Fruit fly (Drosophila melanogaster) whole organism, embryonic: ENCODE data around the gene dgt6.

Experiments
- Adf1 ChIP-seq: fragments of 200-800 bp; sonication (Bioruptor generic); IDR thresholded peaks from 2 replicates; pipeline ENCODE4 v1.3.6; 2022; ENCODE audit warnings: missing biosample characterization, missing genetic modification characterization
- Bdp1 ChIP-seq: fragments of 200-800 bp; sonication (Bioruptor generic); optimal IDR thresholded peaks from 3 replicates; lab custom pipeline; 2016; ENCODE audit warnings: missing biosample characterization, missing genetic modification characterization
- Bgb ChIP-seq: fragments of 200-800 bp; sonication (Bioruptor generic); IDR thresholded peaks from 2 replicates; pipeline ENCODE4 v1.3.6; 2022; ENCODE audit warnings: missing biosample characterization, missing genetic modification characterization; ENCODE audit not compliant: partially characterized antibody
- CG11093 ChIP-seq: fragments of 200-800 bp; sonication (Bioruptor generic); IDR thresholded peaks from 3 replicates; pipeline ENCODE4 v1.3.6; 2022; ENCODE audit warnings: missing biosample characterization, missing genetic modification characterization
- CG12391 ChIP-seq: fragments of 200-800 bp; sonication (Bioruptor generic); optimal IDR thresholded peaks from 3 replicates; lab custom pipeline; 2018; ENCODE audit warnings: missing biosample characterization, mild to moderate bottlenecking, missing genetic modification characterization, moderate library complexity
- CG13287 ChIP-seq: fragments of 200-800 bp; sonication (Bioruptor generic); IDR thresholded peaks from 2 replicates; pipeline ENCODE4 v1.3.6; 2022; ENCODE audit warnings: missing biosample characterization, missing genetic modification characterization; ENCODE audit not compliant: partially characterized antibody
- CG13775 ChIP-seq: fragments of 200-800 bp; sonication (Bioruptor generic); optimal IDR thresholded peaks from 3 replicates; lab custom pipeline; 2017; ENCODE audit warnings: missing biosample characterization, mild to moderate bottlenecking, missing genetic modification characterization
- CG14014 ChIP-seq: fragments of 200-800 bp; sonication (Bioruptor generic); IDR thresholded peaks from 2 replicates; pipeline ENCODE4 v1.3.6; 2022; ENCODE audit warnings: missing biosample characterization, missing genetic modification characterization
- CG14965 ChIP-seq: fragments of 200-800 bp; sonication (Bioruptor generic); optimal IDR thresholded peaks from 2 replicates; lab custom pipeline; 2016; ENCODE audit warnings: missing biosample characterization, missing genetic modification characterization, borderline replicate concordance
- CG15479 ChIP-seq: fragments of 200-800 bp; sonication (Bioruptor generic); optimal IDR thresholded peaks from 3 replicates; lab custom pipeline; 2019; ENCODE audit warnings: missing biosample characterization, mild to moderate bottlenecking, missing genetic modification characterization, moderate library complexity
- CG18764 ChIP-seq: fragments of 200-800 bp; sonication (Bioruptor generic); optimal IDR thresholded peaks from 3 replicates; lab custom pipeline; 2016; ENCODE audit warnings: missing biosample characterization, missing genetic modification characterization
- CG2120 ChIP-seq: fragments of 200-800 bp; sonication (Bioruptor generic); optimal IDR thresholded peaks from 3 replicates; lab custom pipeline; 2016; ENCODE audit warnings: missing biosample characterization, missing genetic modification characterization
- CG2712 ChIP-seq: fragments of 200-800 bp; optimal IDR thresholded peaks from 3 replicates; lab custom pipeline; 2019; ENCODE audit warnings: missing biosample characterization, mild to moderate bottlenecking, missing genetic modification characterization, moderate library complexity
- CG30403 ChIP-seq: fragments of 200-800 bp; sonication (Bioruptor generic); optimal IDR thresholded peaks from 3 replicates; lab custom pipeline; 2016; ENCODE audit warnings: missing biosample characterization, missing genetic modification characterization
- CG3407 ChIP-seq: fragments of 200-800 bp; sonication (Bioruptor generic); optimal IDR thresholded peaks from 2 replicates; lab custom pipeline; 2018; ENCODE audit warnings: missing biosample characterization, mild to moderate bottlenecking, missing genetic modification characterization
- CG34422 ChIP-seq: fragments of 200-800 bp; sonication (Bioruptor generic); IDR thresholded peaks from 3 replicates; pipeline ENCODE4 v1.3.6; 2022; ENCODE audit warnings: missing biosample characterization, missing genetic modification characterization
- CG5245 ChIP-seq: fragments of 200-800 bp; sonication (Bioruptor generic); optimal IDR thresholded peaks from 3 replicates; lab custom pipeline; 2016; ENCODE audit warnings: missing biosample characterization, missing genetic modification characterization
- CG5953 ChIP-seq: fragments of 200-800 bp; sonication (Bioruptor generic); IDR thresholded peaks from 2 replicates; pipeline ENCODE4 v1.3.6; 2022; ENCODE audit warnings: missing biosample characterization, missing genetic modification characterization
- CG6791 ChIP-seq: fragments of 200-800 bp; sonication (Bioruptor generic); IDR thresholded peaks from 3 replicates; pipeline ENCODE4 v1.3.6; 2022; ENCODE audit warnings: missing biosample characterization, missing genetic modification characterization; ENCODE audit not compliant: partially characterized antibody
- CG7928 ChIP-seq: fragments of 200-800 bp; sonication (Bioruptor generic); optimal IDR thresholded peaks from 2 replicates; lab custom pipeline; 2017; ENCODE audit warnings: missing biosample characterization, mild to moderate bottlenecking, missing genetic modification characterization
- CG7963 ChIP-seq: fragments of 200-800 bp; sonication (Bioruptor generic); IDR thresholded peaks from 3 replicates; pipeline ENCODE4 v1.3.6; 2022; ENCODE audit warnings: missing biosample characterization, missing genetic modification characterization; ENCODE audit not compliant: partially characterized antibody
- CG8478 ChIP-seq: fragments of >200 bp; optimal IDR thresholded peaks from 2 replicates; lab custom pipeline; 2018
- CG9797 ChIP-seq: fragments of 200-800 bp; sonication (Bioruptor generic); optimal IDR thresholded peaks from 3 replicates; lab custom pipeline; 2018; ENCODE audit warnings: missing biosample characterization, mild to moderate bottlenecking, missing genetic modification characterization
- Dad ChIP-seq: fragments of 200-800 bp; sonication (Bioruptor generic); optimal IDR thresholded peaks from 3 replicates; lab custom pipeline; 2016; ENCODE audit warnings: missing biosample characterization, missing genetic modification characterization
- ERR ChIP-seq: fragments of 200-800 bp; sonication (Bioruptor generic); optimal IDR thresholded peaks from 2 replicates; lab custom pipeline; 2016; ENCODE audit warnings: missing biosample characterization, missing genetic modification characterization
- Elba2 ChIP-seq: fragments of 200-800 bp; sonication (Bioruptor generic); optimal IDR thresholded peaks from 3 replicates; lab custom pipeline; 2016; ENCODE audit warnings: missing biosample characterization, missing genetic modification characterization
- Hand ChIP-seq: fragments of 200-800 bp; sonication (Bioruptor generic); optimal IDR thresholded peaks from 2 replicates; lab custom pipeline; 2017; ENCODE audit warnings: mild to moderate bottlenecking, missing biosample characterization, missing genetic modification reagents, missing genetic modification characterization
- Hsf ChIP-seq: fragments of 200-800 bp; sonication (Bioruptor generic); optimal IDR thresholded peaks from 3 replicates; lab custom pipeline; 2016; ENCODE audit warnings: missing biosample characterization, missing genetic modification characterization
- MBD-R2 ChIP-seq: fragments of 200-800 bp; sonication (Bioruptor generic); IDR thresholded peaks from 2 replicates; pipeline ENCODE4 v1.3.6; 2022; ENCODE audit warnings: missing biosample characterization, missing genetic modification characterization
- Max ChIP-seq: fragments of 200-800 bp; sonication (Bioruptor generic); optimal IDR thresholded peaks from 2 replicates; lab custom pipeline; 2016; ENCODE audit warnings: missing biosample characterization, mild to moderate bottlenecking, missing genetic modification characterization
- Pdp1 ChIP-seq, 2 experiments: fragments of 200-800 bp; sonication (Bioruptor generic); optimal IDR thresholded peaks; 3 replicates each; lab custom pipeline; 2016; ENCODE audit warnings: missing biosample characterization in 2 of 2, missing genetic modification characterization in 2 of 2, mild to moderate bottlenecking in 1 of 2, moderate library complexity in 1 of 2
- Side ChIP-seq: fragments of 200-800 bp; sonication (Bioruptor generic); optimal IDR thresholded peaks from 2 replicates; lab custom pipeline; 2016; ENCODE audit warnings: missing biosample characterization, missing genetic modification characterization
- ato ChIP-seq: fragments of 200-800 bp; sonication (Bioruptor generic); IDR thresholded peaks from 2 replicates; pipeline ENCODE4 v1.3.6; 2022; ENCODE audit warnings: missing biosample characterization, missing genetic modification characterization; ENCODE audit not compliant: partially characterized antibody
- bcd ChIP-seq: fragments of 200-800 bp; sonication (Bioruptor generic); optimal IDR thresholded peaks from 2 replicates; lab custom pipeline; 2017; ENCODE audit warnings: missing biosample characterization, mild to moderate bottlenecking, missing genetic modification characterization
- dimm ChIP-seq: fragments of 200-800 bp; sonication (Bioruptor generic); IDR thresholded peaks from 2 replicates; pipeline ENCODE4 v1.3.6; 2022; ENCODE audit warnings: missing biosample characterization, missing genetic modification characterization
- fd3F ChIP-seq: fragments of 200-800 bp; sonication (Bioruptor generic); optimal IDR thresholded peaks from 2 replicates; lab custom pipeline; 2018; ENCODE audit warnings: missing biosample characterization, mild to moderate bottlenecking, missing genetic modification characterization, moderate library complexity
- gfzf ChIP-seq: fragments of 200-800 bp; sonication (Bioruptor generic); optimal IDR thresholded peaks from 2 replicates; lab custom pipeline; 2016; ENCODE audit warnings: missing biosample characterization, mild to moderate bottlenecking, missing genetic modification characterization, moderate library complexity
- ind ChIP-seq: fragments of 200-800 bp; sonication (Bioruptor generic); optimal IDR thresholded peaks from 3 replicates; lab custom pipeline; 2016; ENCODE audit warnings: missing biosample characterization, missing genetic modification characterization
- lilli ChIP-seq: fragments of 200-800 bp; sonication (Bioruptor generic); optimal IDR thresholded peaks from 3 replicates; lab custom pipeline; 2016; ENCODE audit warnings: missing biosample characterization, missing genetic modification characterization
- p53 ChIP-seq: fragments of 200-800 bp; sonication (Bioruptor generic); optimal IDR thresholded peaks from 2 replicates; lab custom pipeline; 2016; ENCODE audit warnings: missing biosample characterization, missing genetic modification characterization
- pho ChIP-seq: fragments of 200-800 bp; sonication (Bioruptor generic); optimal IDR thresholded peaks from 2 replicates; lab custom pipeline; 2016; ENCODE audit warnings: missing biosample characterization, missing genetic modification characterization
- phol ChIP-seq: fragments of 200-800 bp; sonication (Bioruptor generic); optimal IDR thresholded peaks from 3 replicates; lab custom pipeline; 2018; ENCODE audit warnings: missing biosample characterization, mild to moderate bottlenecking, missing genetic modification characterization, moderate library complexity
- prd ChIP-seq, 3 experiments: fragments of >200 bp in 2 of 3; fragments of 200-800 bp in 1 of 3; sonication (Bioruptor generic) in 1 of 3; optimal IDR thresholded peaks in 2 of 3; IDR thresholded peaks in 1 of 3; 2 replicates in 2 of 3; 3 replicates in 1 of 3; pipeline versions ENCODE4 v1.3.6 to Lab custom; 2017 to 2022; ENCODE audit warnings: missing biosample characterization in 1 of 3, missing genetic modification characterization in 1 of 3
- run ChIP-seq: fragments of 200-800 bp; sonication (Bioruptor generic); optimal IDR thresholded peaks from 3 replicates; lab custom pipeline; 2018; ENCODE audit warnings: missing biosample characterization, mild to moderate bottlenecking, missing genetic modification characterization
- sna ChIP-seq: fragments of 200-800 bp; sonication (Bioruptor generic); IDR thresholded peaks from 2 replicates; pipeline ENCODE4 v1.3.6; 2022; ENCODE audit warnings: missing biosample characterization, missing genetic modification characterization; ENCODE audit not compliant: partially characterized antibody
- tin ChIP-seq: fragments of 200-800 bp; sonication (Bioruptor generic); optimal IDR thresholded peaks from 3 replicates; lab custom pipeline; 2016; ENCODE audit warnings: missing biosample characterization, missing genetic modification characterization
- ttk ChIP-seq: fragments of 200-800 bp; sonication (Bioruptor generic); IDR thresholded peaks from 2 replicates; pipeline ENCODE4 v2.1.2; 2022; ENCODE audit warnings: missing biosample characterization, missing genetic modification characterization
- unc-4 ChIP-seq: fragments of 200-800 bp; sonication (Bioruptor generic); IDR thresholded peaks from 2 replicates; pipeline ENCODE4 v1.3.6; 2022; ENCODE audit warnings: missing biosample characterization, missing genetic modification characterization; ENCODE audit not compliant: partially characterized antibody
- unpg ChIP-seq: fragments of 200-800 bp; sonication (Bioruptor generic); optimal IDR thresholded peaks from 3 replicates; lab custom pipeline; 2018; ENCODE audit warnings: missing biosample characterization, mild to moderate bottlenecking, missing genetic modification characterization, moderate library complexity
- vfl ChIP-seq: fragments of 200-800 bp; sonication (Bioruptor generic); optimal IDR thresholded peaks from 2 replicates; lab custom pipeline; 2016; ENCODE audit warnings: missing biosample characterization, missing genetic modification characterization

The dgt6 gene

dm6 chr3R:29153197-29153644 lies 22.4 kb upstream of the dgt6 start, which contains the start of the genes Slbp and Rpn2 (continued):
- TF ChIP-seq p53 (GFP tag; lab: Kevin White, UChicago): peak; percentile 49
- TF ChIP-seq MBD-R2 (GFP tag; lab: Robert Waterston, UW): peak; percentile 90
- peak; percentile 68 for TF ChIP-seq pho (GFP tag; lab: Kevin White, UChicago)
- peak; percentile 19 for TF ChIP-seq ind (GFP tag; lab: Kevin White, UChicago)
- TF ChIP-seq CG14014 (GFP tag; lab: Robert Waterston, UW): 0 out of 2 replicates have a peak, but pooled peaks have one; percentile 25
- TF ChIP-seq Bdp1 (GFP tag; lab: Kevin White, UChicago): peak; percentile 15
- peak; percentile 48 for TF ChIP-seq Dad (GFP tag; lab: Kevin White, UChicago)
- no peak for TF ChIP-seq CG8478
- TF ChIP-seq gfzf (GFP tag; lab: Kevin White, UChicago): peak; percentile 97
- TF ChIP-seq CG3407: no peak
- TF ChIP-seq run (tag; lab: Kevin White, UChicago): no peak
- peak; percentile 9 for TF ChIP-seq CG18764 (GFP tag; lab: Kevin White, UChicago)
- peak; percentile 71 for TF ChIP-seq phol
- no peak for TF ChIP-seq ttk (GFP tag; lab: Robert Waterston, UW)
- peak; percentile 31 to 70 for TF ChIP-seq Pdp1 (GFP tag; optimal IDR thresholded peaks at IDR 0.05; lab: Kevin White, UChicago)
- TF ChIP-seq CG14965 (GFP tag; lab: Kevin White, UChicago): no peak
- TF ChIP-seq Hsf (GFP tag; lab: Kevin White, UChicago): peak; percentile 64
- TF ChIP-seq unc-4 (GFP tag; lab: Robert Waterston, UW): peak; percentile 97
- peak; percentile 60 for TF ChIP-seq Side (GFP tag; lab: Kevin White, UChicago)
- peak; percentile 92 for TF ChIP-seq CG6791 (GFP tag; lab: Robert Waterston, UW)
- no peak for TF ChIP-seq fd3F (GFP tag; lab: Kevin White, UChicago)
- no peak for TF ChIP-seq Adf1 (GFP tag; lab: Robert Waterston, UW)
- peak; percentile 98 for TF ChIP-seq CG13287
- TF ChIP-seq CG9797: peak; percentile 97
- TF ChIP-seq CG11093: no peak
- peak; percentile 45 for TF ChIP-seq vfl (GFP tag; lab: Kevin White, UChicago)
- TF ChIP-seq tin (GFP tag; lab: Kevin White, UChicago): peak; percentile 20
- peak; percentile 28 for TF ChIP-seq bcd
- TF ChIP-seq Bgb (GFP tag; lab: Robert Waterston, UW): peak; percentile 95
- peak; percentile 80 for TF ChIP-seq CG7963 (GFP tag; lab: Robert Waterston, UW)
- no peak for TF ChIP-seq Hand
- peak; percentile 40 for TF ChIP-seq Elba2 (GFP tag; lab: Kevin White, UChicago)
- TF ChIP-seq CG12391 (tag; lab: Kevin White, UChicago): peak; percentile 67
- no peak for TF ChIP-seq CG5953
- peak; percentile 26 for TF ChIP-seq CG13775
- TF ChIP-seq CG30403 (GFP tag; lab: Kevin White, UChicago): peak; percentile 21
- no peak for TF ChIP-seq CG5245 (GFP tag; lab: Kevin White, UChicago)
- peak; percentile 39 for TF ChIP-seq unpg (GFP tag; lab: Kevin White, UChicago)
- peak; percentile 75 for TF ChIP-seq CG2120 (GFP tag; lab: Kevin White, UChicago)
- peak; percentile 70 for TF ChIP-seq ERR (GFP tag; lab: Kevin White, UChicago)
- peak; percentile 70 for TF ChIP-seq lilli
- TF ChIP-seq ato (GFP tag; lab: Robert Waterston, UW): peak; percentile 74; the same call in 1 of the 2 replicates
- peak; percentile 47; the same call in 2 of the 3 replicates for TF ChIP-seq CG34422 (GFP tag; lab: Robert Waterston, UW)
- peak; percentile 90 for TF ChIP-seq CG15479 (GFP tag; lab: Kevin White, UChicago)
- TF ChIP-seq Max (GFP tag; lab: Kevin White, UChicago): peak; percentile 43
- no peak for TF ChIP-seq prd (optimal IDR thresholded peaks at IDR 0.05; lab: Kevin White, UChicago)
- TF ChIP-seq prd (GFP tag; IDR thresholded peaks at IDR 0.05; lab: Robert Waterston, UW): 0 out of 3 replicates have a peak, but pooled peaks have one; percentile 15
- peak; percentile 92 for TF ChIP-seq sna
- TF ChIP-seq dimm: no peak
- TF ChIP-seq CG7928 (GFP tag; lab: Kevin White, UChicago): peak; percentile 16
- peak; percentile 55 for TF ChIP-seq CG2712 (tag; lab: Kevin White, UChicago)
